Worm (Caenorhabditis elegans) whole organism, late embryonic: ENCODE results near the gene arrd-17.

Source experiments
- T23F11.4 ChIP-seq: fragments of 200-800 bp; sonication (Bioruptor generic); optimal IDR thresholded peaks from 2 replicates; lab custom pipeline; 2018; ENCODE audit warnings: mild to moderate bottlenecking, missing genetic modification characterization, missing compliant biosample characterization
- ceh-14 ChIP-seq: sonication (generic microtip); optimal IDR thresholded peaks from 2 replicates; lab custom pipeline; 2016; ENCODE audit warnings: missing genotype, missing genetic modification characterization, missing compliant biosample characterization
- ceh-24 ChIP-seq: sonication (generic microtip); optimal IDR thresholded peaks from 2 replicates; lab custom pipeline; 2016; ENCODE audit warnings: mild to moderate bottlenecking, missing genetic modification characterization, missing compliant biosample characterization
- ceh-30 ChIP-seq: fragments of 150-350 bp; optimal IDR thresholded peaks from 2 replicates; lab custom pipeline; 2014; ENCODE audit warnings: missing biosample characterization, missing genetic modification characterization
- ceh-31 ChIP-seq: sonication (generic microtip); optimal IDR thresholded peaks from 2 replicates; lab custom pipeline; 2016; ENCODE audit warnings: missing genetic modification characterization, missing compliant biosample characterization
- che-1 ChIP-seq: sonication (generic microtip); optimal IDR thresholded peaks from 2 replicates; lab custom pipeline; 2016; ENCODE audit warnings: mild to moderate bottlenecking, missing genetic modification characterization, missing compliant biosample characterization
- ets-4 ChIP-seq: sonication (generic microtip); optimal IDR thresholded peaks from 2 replicates; lab custom pipeline; 2016; ENCODE audit warnings: missing genetic modification characterization, missing compliant biosample characterization
- hlh-30 ChIP-seq: sonication (generic microtip); optimal IDR thresholded peaks from 2 replicates; lab custom pipeline; 2017; ENCODE audit warnings: antibody characterized with exemption, missing genetic modification characterization, missing compliant biosample characterization; ENCODE audit not compliant: insufficient read depth
- pha-4 ChIP-seq: fragments of 150-350 bp; optimal IDR thresholded peaks from 2 replicates; lab custom pipeline; 2018; ENCODE audit warnings: missing biosample characterization, missing genetic modification reagents, missing genetic modification characterization
- sox-4 ChIP-seq: sonication (generic microtip); optimal IDR thresholded peaks from 2 replicates; lab custom pipeline; 2017; ENCODE audit warnings: mild to moderate bottlenecking, missing genetic modification characterization, inconsistent platforms, missing compliant biosample characterization

DNA sequence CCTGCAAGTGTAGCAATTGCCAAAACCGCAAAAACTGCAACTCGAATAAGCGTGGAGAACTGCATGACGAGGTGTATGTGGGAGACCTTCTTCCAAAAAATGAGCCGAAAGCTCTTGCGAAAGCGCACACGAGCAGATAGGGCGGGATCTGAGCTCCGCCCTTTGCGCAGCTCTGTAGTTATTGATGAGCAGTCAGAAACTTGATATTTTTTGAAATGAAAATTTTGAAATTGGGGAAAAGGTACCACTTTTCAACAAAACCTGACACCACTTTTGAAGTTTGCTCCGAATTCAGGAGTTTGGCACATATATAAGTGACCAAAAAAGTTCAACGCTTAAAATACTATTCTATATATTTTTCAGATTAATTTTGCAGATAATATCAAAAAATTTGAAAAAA lies 37.1 kb upstream of the arrd-17 start, which contains the start of gene flp-15:
- TF ChIP-seq che-1 (tag; lab: Kevin White, UChicago) = no peak
- no peak for TF ChIP-seq hlh-30 (tag; lab: Kevin White, UChicago)
- no peak for TF ChIP-seq ceh-30 (tag; lab: Kevin White, UChicago)
- no peak for TF ChIP-seq sox-4 (tag; lab: Kevin White, UChicago)
- TF ChIP-seq ceh-31 (tag; lab: Kevin White, UChicago) = no peak
- no peak for TF ChIP-seq ets-4 (tag; lab: Kevin White, UChicago)
- no peak for TF ChIP-seq ceh-14 (tag; lab: Kevin White, UChicago)
- TF ChIP-seq pha-4 (tag; lab: Kevin White, UChicago) = no peak
- no peak for TF ChIP-seq ceh-24 (tag; lab: Kevin White, UChicago)
- TF ChIP-seq T23F11.4 (GFP tag; lab: Kevin White, UChicago) = no peak
